Worm (Caenorhabditis elegans) whole organism, L2 larva: ENCODE measurements around the gene egal-1.

Experiments
- ceh-82 ChIP-seq: fragments of 150-350 bp; optimal IDR thresholded peaks from 2 replicates; lab custom pipeline; 2014; ENCODE audit warnings: missing biosample characterization, missing genetic modification characterization
- dmd-4 ChIP-seq: sonication (generic microtip); optimal IDR thresholded peaks from 2 replicates; lab custom pipeline; 2017; ENCODE audit warnings: missing biosample characterization, missing genetic modification characterization
- egl-27 ChIP-seq: sonication (generic microtip); optimal IDR thresholded peaks from 3 replicates; lab custom pipeline; 2017; ENCODE audit warnings: missing biosample characterization, missing genetic modification reagents, missing genetic modification characterization
- elt-3 ChIP-seq: sonication (generic microtip); optimal IDR thresholded peaks from 2 replicates; lab custom pipeline; 2017; ENCODE audit warnings: missing biosample characterization, missing genetic modification characterization
- lsy-2 ChIP-seq, 2 experiments: fragments of 150-350 bp in 1 of 2; sonication (generic microtip) in 1 of 2; optimal IDR thresholded peaks; 2 replicates each; lab custom pipeline; 2014 to 2017; ENCODE audit warnings: missing biosample characterization in 2 of 2, missing genetic modification characterization in 2 of 2
- mdl-1 ChIP-seq, 2 experiments: fragments of 150-350 bp in 1 of 2; sonication (generic microtip) in 1 of 2; optimal IDR thresholded peaks; 2 replicates each; lab custom pipeline; 2017; ENCODE audit warnings: missing biosample characterization in 2 of 2, missing genetic modification characterization in 2 of 2
- nhr-12 ChIP-seq: fragments of 150-350 bp; optimal IDR thresholded peaks from 2 replicates; lab custom pipeline; 2014; ENCODE audit warnings: missing biosample characterization, missing genetic modification characterization
- nhr-6 ChIP-seq: fragments of 150-350 bp; optimal IDR thresholded peaks from 2 replicates; lab custom pipeline; 2014; ENCODE audit warnings: missing biosample characterization, missing genetic modification characterization
- skn-1 ChIP-seq: sonication (generic microtip); optimal IDR thresholded peaks from 2 replicates; lab custom pipeline; 2017; ENCODE audit warnings: missing biosample characterization, missing genetic modification characterization

- no peak for TF ChIP-seq nhr-12 (tag; lab: Kevin White, UChicago)
- no peak for TF ChIP-seq elt-3
- no peak for TF ChIP-seq lsy-2 (tag; optimal IDR thresholded peaks at IDR 0.05; lab: Kevin White, UChicago)
- no peak for TF ChIP-seq mdl-1 (tag; optimal IDR thresholded peaks at IDR 0.05; lab: Kevin White, UChicago)
- TF ChIP-seq skn-1 (tag; lab: Kevin White, UChicago): no peak
- no peak for TF ChIP-seq ceh-82 (tag; lab: Kevin White, UChicago)
- no peak for TF ChIP-seq egl-27 (tag; lab: Kevin White, UChicago)
- TF ChIP-seq dmd-4 (tag; lab: Kevin White, UChicago): no peak
- TF ChIP-seq nhr-6 (tag; lab: Kevin White, UChicago): no peak
Measured at ce11 chrIV:5856975-5857374, 32.4 kb downstream of the egal-1 start.
